Fruit fly (Drosophila melanogaster) whole organism, prepupa: ENCODE measurements around the gene Cyp312a1.
A peak's percentile ranks its signal among the peaks of the same experiment; 100 is the strongest.

Source experiments
- Blimp-1 ChIP-seq: fragments of 200-800 bp; sonication (Bioruptor generic); optimal IDR thresholded peaks from 3 replicates; lab custom pipeline; 2017; ENCODE audit warnings: missing biosample characterization, missing genetic modification characterization, mild to moderate bottlenecking, moderate library complexity, missing genetic modification reagents
- CG10669 ChIP-seq: fragments of 200-800 bp; sonication (Bioruptor generic); optimal IDR thresholded peaks from 3 replicates; lab custom pipeline; 2018; ENCODE audit warnings: missing biosample characterization, mild to moderate bottlenecking, missing genetic modification characterization, moderate library complexity
- CG11902 ChIP-seq: fragments of 200-800 bp; sonication (Bioruptor generic); optimal IDR thresholded peaks from 3 replicates; lab custom pipeline; 2016; ENCODE audit warnings: missing biosample characterization, missing genetic modification characterization
- CG15336 ChIP-seq: fragments of 200-800 bp; sonication (Bioruptor generic); IDR thresholded peaks from 2 replicates; pipeline ENCODE4 v1.3.6; 2022; ENCODE audit warnings: missing biosample characterization, missing genetic modification characterization
- CG1621 ChIP-seq: fragments of 200-800 bp; sonication (Bioruptor generic); optimal IDR thresholded peaks from 3 replicates; lab custom pipeline; 2018; ENCODE audit warnings: missing biosample characterization, mild to moderate bottlenecking, missing genetic modification characterization
- CG16779 ChIP-seq: fragments of 200-800 bp; sonication (Bioruptor generic); optimal IDR thresholded peaks from 3 replicates; lab custom pipeline; 2017; ENCODE audit warnings: missing biosample characterization, mild to moderate bottlenecking, missing genetic modification characterization
- CG3032 ChIP-seq: fragments of 200-800 bp; optimal IDR thresholded peaks from 2 replicates; lab custom pipeline; 2019; ENCODE audit warnings: missing biosample characterization, mild to moderate bottlenecking, missing genetic modification characterization, moderate library complexity
- CG31627 ChIP-seq: fragments of 200-800 bp; sonication (Bioruptor generic); optimal IDR thresholded peaks from 3 replicates; lab custom pipeline; 2016; ENCODE audit warnings: missing biosample characterization, missing genetic modification characterization
- CG34406 ChIP-seq: fragments of 200-800 bp; sonication (Bioruptor generic); optimal IDR thresholded peaks from 3 replicates; lab custom pipeline; 2016; ENCODE audit warnings: missing biosample characterization, missing genetic modification characterization
- CG3919 ChIP-seq: fragments of 200-800 bp; sonication (Bioruptor generic); optimal IDR thresholded peaks from 3 replicates; lab custom pipeline; 2016; ENCODE audit warnings: missing biosample characterization, missing genetic modification characterization
- CG4318 ChIP-seq: fragments of 200-800 bp; sonication (Bioruptor generic); optimal IDR thresholded peaks from 3 replicates; lab custom pipeline; 2017; ENCODE audit warnings: missing biosample characterization, mild to moderate bottlenecking, missing genetic modification characterization
- CG6163 ChIP-seq: fragments of 200-800 bp; sonication (Bioruptor generic); IDR thresholded peaks from 3 replicates; pipeline ENCODE4 v1.3.6; 2022; ENCODE audit warnings: missing biosample characterization, missing genetic modification characterization
- CG6276 ChIP-seq: fragments of 200-800 bp; sonication (Bioruptor generic); optimal IDR thresholded peaks from 2 replicates; lab custom pipeline; 2017; ENCODE audit warnings: missing biosample characterization, mild to moderate bottlenecking, missing genetic modification characterization
- CG6808 ChIP-seq: fragments of 200-800 bp; sonication (Bioruptor generic); optimal IDR thresholded peaks from 3 replicates; lab custom pipeline; 2017; ENCODE audit warnings: missing biosample characterization, missing genetic modification characterization, mild to moderate bottlenecking, moderate library complexity, missing genetic modification reagents
- CG7368 ChIP-seq: fragments of 200-800 bp; sonication (Bioruptor generic); optimal IDR thresholded peaks from 3 replicates; lab custom pipeline; 2016; ENCODE audit warnings: missing biosample characterization, missing genetic modification characterization
- CG8319 ChIP-seq: fragments of 200-800 bp; sonication (Bioruptor generic); optimal IDR thresholded peaks from 3 replicates; lab custom pipeline; 2016; ENCODE audit warnings: missing biosample characterization, missing genetic modification characterization
- CG8632 ChIP-seq: fragments of 200-800 bp; sonication (Bioruptor generic); optimal IDR thresholded peaks from 3 replicates; lab custom pipeline; 2016; ENCODE audit warnings: missing biosample characterization, missing genetic modification characterization
- CG9139 ChIP-seq: fragments of 200-800 bp; sonication (Bioruptor generic); optimal IDR thresholded peaks from 3 replicates; lab custom pipeline; 2017; ENCODE audit warnings: missing biosample characterization, mild to moderate bottlenecking, missing genetic modification characterization
- Eip75B ChIP-seq: fragments of 200-800 bp; sonication (Bioruptor generic); optimal IDR thresholded peaks from 3 replicates; lab custom pipeline; 2016; ENCODE audit warnings: missing biosample characterization, missing genetic modification characterization
- Eip78C ChIP-seq: fragments of 200-800 bp; sonication (Bioruptor generic); peaks from one replicate; lab custom pipeline; 2016; ENCODE audit warnings: missing biosample characterization, missing genetic modification characterization
- Ets96B ChIP-seq: fragments of 200-800 bp; optimal IDR thresholded peaks from 2 replicates; lab custom pipeline; 2019; ENCODE audit warnings: missing biosample characterization, mild to moderate bottlenecking, missing genetic modification characterization, moderate library complexity
- Hr38 ChIP-seq: sonication (Bioruptor generic); optimal IDR thresholded peaks from 2 replicates; lab custom pipeline; 2016; ENCODE audit warnings: missing biosample characterization, missing genetic modification characterization
- Hr39 ChIP-seq: fragments of 200-800 bp; sonication (Bioruptor generic); optimal IDR thresholded peaks from 2 replicates; lab custom pipeline; 2016; ENCODE audit warnings: missing biosample characterization, missing genetic modification characterization
- Met ChIP-seq: fragments of 200-800 bp; sonication (Bioruptor generic); optimal IDR thresholded peaks from 3 replicates; lab custom pipeline; 2016; ENCODE audit warnings: missing biosample characterization, missing genetic modification characterization
- OdsH ChIP-seq: fragments of 200-800 bp; sonication (Bioruptor generic); optimal IDR thresholded peaks from 3 replicates; lab custom pipeline; 2016; ENCODE audit warnings: missing biosample characterization, missing genetic modification characterization
- Smox ChIP-seq: fragments of 200-800 bp; sonication (Bioruptor generic); optimal IDR thresholded peaks from 3 replicates; lab custom pipeline; 2016; ENCODE audit warnings: missing biosample characterization, missing genetic modification characterization
- Sox102F ChIP-seq: fragments of 200-800 bp; sonication (Bioruptor generic); optimal IDR thresholded peaks from 2 replicates; lab custom pipeline; 2016; ENCODE audit warnings: missing biosample characterization, mild to moderate bottlenecking, missing genetic modification characterization
- Sox14 ChIP-seq: fragments of 200-800 bp; sonication (Bioruptor generic); optimal IDR thresholded peaks from 3 replicates; lab custom pipeline; 2016; ENCODE audit warnings: missing biosample characterization, missing genetic modification characterization
- Sox15 ChIP-seq: fragments of 200-800 bp; sonication (Bioruptor generic); optimal IDR thresholded peaks from 3 replicates; lab custom pipeline; 2016; ENCODE audit warnings: missing biosample characterization, missing genetic modification characterization
- achi ChIP-seq: fragments of 200-800 bp; sonication (Bioruptor generic); optimal IDR thresholded peaks from 3 replicates; lab custom pipeline; 2016; ENCODE audit warnings: missing biosample characterization, missing genetic modification characterization
- acj6 ChIP-seq: fragments of 200-800 bp; sonication (Bioruptor generic); optimal IDR thresholded peaks from 3 replicates; lab custom pipeline; 2016; ENCODE audit warnings: missing biosample characterization, missing genetic modification characterization
- cyc ChIP-seq: fragments of 200-800 bp; sonication (Bioruptor generic); optimal IDR thresholded peaks from 3 replicates; lab custom pipeline; 2016; ENCODE audit warnings: missing biosample characterization, missing genetic modification characterization
- dac ChIP-seq: fragments of 200-800 bp; sonication (Bioruptor generic); optimal IDR thresholded peaks from 2 replicates; lab custom pipeline; 2017; ENCODE audit warnings: missing biosample characterization, mild to moderate bottlenecking, missing genetic modification characterization
- eg ChIP-seq: fragments of 200-800 bp; sonication (Bioruptor generic); IDR thresholded peaks from 3 replicates; pipeline ENCODE4 v1.3.6; 2022; ENCODE audit warnings: missing biosample characterization, missing genetic modification characterization
- esn ChIP-seq: fragments of 200-800 bp; sonication (Bioruptor generic); optimal IDR thresholded peaks from 2 replicates; lab custom pipeline; 2016; ENCODE audit warnings: missing biosample characterization, mild to moderate bottlenecking, missing genetic modification characterization, moderate library complexity
- fd85E ChIP-seq: fragments of 200-800 bp; sonication (Bioruptor generic); optimal IDR thresholded peaks from 3 replicates; lab custom pipeline; 2016; ENCODE audit warnings: missing biosample characterization, missing genetic modification characterization
- fkh ChIP-seq: fragments of 200-800 bp; sonication (Bioruptor generic); optimal IDR thresholded peaks from 3 replicates; lab custom pipeline; 2017; ENCODE audit warnings: missing biosample characterization, mild to moderate bottlenecking, missing genetic modification characterization, moderate library complexity
- lz ChIP-seq: fragments of 200-800 bp; sonication (Bioruptor generic); optimal IDR thresholded peaks from 3 replicates; lab custom pipeline; 2016; ENCODE audit warnings: missing biosample characterization, missing genetic modification characterization
- net ChIP-seq: fragments of 200-800 bp; sonication (Bioruptor generic); optimal IDR thresholded peaks from 3 replicates; lab custom pipeline; 2016; ENCODE audit warnings: missing biosample characterization, missing genetic modification characterization
- salr ChIP-seq, 2 experiments: fragments of 200-800 bp; sonication (Bioruptor generic); optimal IDR thresholded peaks; 3 replicates each; lab custom pipeline; 2016 to 2018; ENCODE audit warnings: missing biosample characterization in 2 of 2, missing genetic modification characterization in 2 of 2, mild to moderate bottlenecking in 1 of 2
- spab ChIP-seq: fragments of 200-800 bp; sonication (Bioruptor generic); optimal IDR thresholded peaks from 2 replicates; lab custom pipeline; 2017; ENCODE audit warnings: missing biosample characterization, mild to moderate bottlenecking, missing genetic modification characterization, missing genetic modification reagents
- ss ChIP-seq, 2 experiments: fragments of 200-800 bp; sonication (Bioruptor generic); optimal IDR thresholded peaks; 2 replicates in 1 of 2; 3 replicates in 1 of 2; lab custom pipeline; 2017 to 2018; ENCODE audit warnings: mild to moderate bottlenecking in 2 of 2, missing biosample characterization in 2 of 2, missing genetic modification characterization in 2 of 2, moderate library complexity in 1 of 2
- svp ChIP-seq: fragments of 200-800 bp; sonication (Bioruptor generic); peaks from one replicate; lab custom pipeline; 2016; ENCODE audit warnings: missing biosample characterization, missing genetic modification characterization
- topi ChIP-seq: fragments of 200-800 bp; sonication (Bioruptor generic); optimal IDR thresholded peaks from 3 replicates; lab custom pipeline; 2016; ENCODE audit warnings: missing biosample characterization, missing genetic modification characterization

Cyp312a1 gene

dm6 chr3L:18106021-18106944 lies 26.2 kb downstream of the Cyp312a1 start, which contains the start of the genes CG13698 and mRpS26 (continued):
- TF ChIP-seq CG8632 (GFP tag; lab: Kevin White, UChicago) (peak; percentile 50), CG31627 (GFP tag; lab: Kevin White, UChicago) (peak; percentile 62), Sox15 (GFP tag; lab: Kevin White, UChicago) (peak; percentile 58), dac (GFP tag; lab: Kevin White, UChicago) (peak; percentile 55), CG4318 (GFP tag; lab: Kevin White, UChicago) (no peak), CG7368 (GFP tag; lab: Kevin White, UChicago) (peak; percentile 39), CG10669 (GFP tag; lab: Kevin White, UChicago) (peak; percentile 65), lz (GFP tag; lab: Kevin White, UChicago) (peak; percentile 69), CG16779 (tag; lab: Kevin White, UChicago) (no peak), acj6 (GFP tag; lab: Kevin White, UChicago) (peak; percentile 74), cyc (GFP tag; lab: Kevin White, UChicago) (peak; percentile 42), Smox (GFP tag; lab: Kevin White, UChicago) (peak; percentile 59), CG34406 (peak; percentile 76), Blimp-1 (GFP tag; lab: Kevin White, UChicago) (peak; percentile 40), CG1621 (tag; lab: Kevin White, UChicago) (no peak), CG8319 (peak; percentile 38)

- TF ChIP-seq fkh (GFP tag; lab: Kevin White, UChicago): peak; percentile 17
- no peak for TF ChIP-seq svp (GFP tag; lab: Kevin White, UChicago)
- TF ChIP-seq ss (GFP tag; optimal IDR thresholded peaks at IDR 0.05; lab: Kevin White, UChicago): peak in 1 of 2 experiments; percentile 35
- TF ChIP-seq CG6163 (GFP tag; lab: Robert Waterston, UW): peak; percentile 51; the same call in 2 of the 3 replicates
- TF ChIP-seq Eip75B (GFP tag; lab: Kevin White, UChicago): no peak
- no peak for TF ChIP-seq eg (GFP tag; lab: Robert Waterston, UW)
- TF ChIP-seq topi (GFP tag; lab: Kevin White, UChicago): no peak
- TF ChIP-seq CG9139: no peak
- no peak for TF ChIP-seq OdsH
- TF ChIP-seq Smox (GFP tag; lab: Kevin White, UChicago): no peak
- TF ChIP-seq CG6808 (GFP tag; lab: Kevin White, UChicago): peak; percentile 14
- TF ChIP-seq CG4318 (GFP tag; lab: Kevin White, UChicago): no peak
- TF ChIP-seq CG6276 (GFP tag; lab: Kevin White, UChicago): no peak
- TF ChIP-seq, all 60 proteins: peak for 4
Measured at dm6 chr3L:18105343-18106020, 27.0 kb downstream of the Cyp312a1 start.

- TF ChIP-seq Ets96B (tag; lab: Kevin White, UChicago): no peak
- no peak for TF ChIP-seq salr (GFP tag; optimal IDR thresholded peaks at IDR 0.05; lab: Kevin White, UChicago)
- no peak for TF ChIP-seq fd85E (GFP tag; lab: Kevin White, UChicago)
- no peak for TF ChIP-seq spab (GFP tag; lab: Kevin White, UChicago)
- peak; percentile 7 for TF ChIP-seq CG8632 (GFP tag; lab: Kevin White, UChicago)
- TF ChIP-seq achi (GFP tag; lab: Kevin White, UChicago): no peak
- no peak for TF ChIP-seq CG3032 (tag; lab: Kevin White, UChicago)
- no peak for TF ChIP-seq Smox (GFP tag; lab: Kevin White, UChicago)
- peak; percentile 33 for TF ChIP-seq Eip78C
- TF ChIP-seq dac (GFP tag; lab: Kevin White, UChicago): no peak
- peak; percentile 23 for TF ChIP-seq esn (GFP tag; lab: Kevin White, UChicago)
- peak; percentile 36; the same call in 1 of the 2 replicates for TF ChIP-seq CG15336
- TF ChIP-seq net (GFP tag; lab: Kevin White, UChicago): no peak
- TF ChIP-seq CG6276 (GFP tag; lab: Kevin White, UChicago): no peak
- TF ChIP-seq CG31627 (GFP tag; lab: Kevin White, UChicago): no peak
- no peak for TF ChIP-seq CG7368 (GFP tag; lab: Kevin White, UChicago)
- peak; percentile 11 for TF ChIP-seq Sox102F (GFP tag; lab: Kevin White, UChicago)
- no peak for TF ChIP-seq Hr39 (GFP tag; lab: Kevin White, UChicago)
- no peak for TF ChIP-seq CG6808 (GFP tag; lab: Kevin White, UChicago)
- TF ChIP-seq Met (GFP tag; lab: Kevin White, UChicago): peak; percentile 31
- TF ChIP-seq CG11902 (GFP tag; lab: Kevin White, UChicago): no peak
- TF ChIP-seq CG34406: no peak
- TF ChIP-seq Hr38 (GFP tag; lab: Kevin White, UChicago): no peak
- no peak for TF ChIP-seq svp (GFP tag; lab: Kevin White, UChicago)
- no peak for TF ChIP-seq Sox14
- no peak for TF ChIP-seq CG3919
Measured at dm6 chr3L:18102161-18102565, 30.3 kb downstream of the Cyp312a1 start.
